Fruit fly (Drosophila melanogaster): ENCODE data around the gene Pka-R1.

Pka-R1 gene

DNA sequence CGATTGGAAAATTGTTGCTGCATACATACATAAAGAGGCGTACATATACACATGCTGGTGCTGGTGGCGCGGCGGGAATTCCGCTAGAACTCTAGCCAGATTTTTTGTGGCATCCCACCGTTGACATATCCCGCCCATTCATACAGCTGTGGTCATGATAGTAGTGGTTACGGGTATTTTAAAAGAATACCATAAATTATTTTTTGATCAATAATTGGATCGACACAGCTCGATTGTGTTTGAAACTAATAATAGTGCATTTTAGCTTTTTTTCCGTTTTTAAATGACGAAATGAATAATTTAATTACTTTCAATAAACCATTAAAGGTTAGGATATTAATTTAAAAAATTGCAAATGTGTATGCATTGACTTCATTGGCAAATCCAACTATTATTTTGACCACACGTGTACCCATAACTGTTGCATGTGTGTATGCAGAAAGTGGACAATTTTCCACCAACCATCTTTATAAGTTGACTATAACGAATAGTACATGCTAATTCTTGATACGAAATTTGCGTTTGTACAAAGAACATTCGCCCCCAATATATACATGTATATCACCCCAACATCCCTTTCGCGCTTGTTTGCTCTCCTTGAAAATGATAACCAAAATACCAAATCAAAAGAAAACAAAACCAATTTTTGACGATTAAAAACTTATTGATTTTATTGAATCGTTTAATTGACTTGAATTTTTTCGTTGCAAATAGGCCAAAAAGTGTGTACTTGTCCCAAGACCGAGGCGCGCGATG is 43.8 kb upstream of the Pka-R1 start (continued):
- no peak for TF ChIP-seq ato (GFP tag; IDR thresholded peaks at IDR 0.05; ENCODE audit: partially characterized antibody)
- TF ChIP-seq gsb (GFP tag; IDR thresholded peaks at IDR 0.05), result peak; percentile 57
- peak; percentile 87 for TF ChIP-seq Drgx (GFP tag; IDR thresholded peaks at IDR 0.05)
- peak; percentile 46 for TF ChIP-seq CG17802 (tag; optimal IDR thresholded peaks at IDR 0.05)
- TF ChIP-seq CG8765 (GFP tag; IDR thresholded peaks at IDR 0.05), result no peak
- TF ChIP-seq pros (GFP tag; optimal IDR thresholded peaks at IDR 0.05), result no peak
- TF ChIP-seq CG10462 (GFP tag; optimal IDR thresholded peaks at IDR 0.05), result peak; percentile 65
- peak; percentile 44 for TF ChIP-seq ERR (GFP tag; optimal IDR thresholded peaks at IDR 0.05)
- peak; percentile 69 for TF ChIP-seq CG18764 (GFP tag; optimal IDR thresholded peaks at IDR 0.05)
- TF ChIP-seq CG15479 (GFP tag; optimal IDR thresholded peaks at IDR 0.05), result no peak
- no peak for TF ChIP-seq ac (GFP tag; optimal IDR thresholded peaks at IDR 0.05)
- TF ChIP-seq Usf (GFP tag; optimal IDR thresholded peaks at IDR 0.05), result peak; percentile 40
- peak; percentile 12 for TF ChIP-seq pzg (GFP tag; optimal IDR thresholded peaks at IDR 0.05)
- peak; percentile 14 for TF ChIP-seq CTCF (GFP tag; optimal IDR thresholded peaks at IDR 0.05)
- peak; percentile 64 for TF ChIP-seq zfh2 (GFP tag; optimal IDR thresholded peaks at IDR 0.05)
- TF ChIP-seq CG9876 (GFP tag; optimal IDR thresholded peaks at IDR 0.05), result peak; percentile 8
- peak; percentile 82; the same call in 2 of the 3 replicates for TF ChIP-seq so (GFP tag; IDR thresholded peaks at IDR 0.05)
- peak; percentile 81 for TF ChIP-seq ranshi (GFP tag; IDR thresholded peaks at IDR 0.05)
- TF ChIP-seq sens-2 (GFP tag; IDR thresholded peaks at IDR 0.05), result peak; percentile 58
- no peak for TF ChIP-seq CkIIα-i1 (GFP tag; IDR thresholded peaks at IDR 0.05)
- TF ChIP-seq CG9437 (GFP tag; optimal IDR thresholded peaks at IDR 0.05), result peak; percentile 39
- peak; percentile 40 for TF ChIP-seq Atf-2 (GFP tag; optimal IDR thresholded peaks at IDR 0.05)
- peak; percentile 73 for TF ChIP-seq CG1602 (GFP tag; optimal IDR thresholded peaks at IDR 0.05)
- peak; percentile 23 for TF ChIP-seq stwl (tag; optimal IDR thresholded peaks at IDR 0.05)
- TF ChIP-seq CG31365 (tag; optimal IDR thresholded peaks at IDR 0.05), result peak; percentile 39
- peak; percentile 61 for TF ChIP-seq CG10654 (GFP tag; optimal IDR thresholded peaks at IDR 0.05)
- no peak for TF ChIP-seq knrl (GFP tag; IDR thresholded peaks at IDR 0.05; ENCODE audit: partially characterized antibody)
- peak; percentile 38; the same call in 1 of the 3 replicates for TF ChIP-seq CG11560 (tag; IDR thresholded peaks at IDR 0.05)
- no peak for TF ChIP-seq Hey (tag; optimal IDR thresholded peaks at IDR 0.05)
- TF ChIP-seq H15 (GFP tag; IDR thresholded peaks at IDR 0.05), result peak; percentile 69
- TF ChIP-seq ham (GFP tag; IDR thresholded peaks at IDR 0.05), result no peak
- TF ChIP-seq Six4 (GFP tag; optimal IDR thresholded peaks at IDR 0.05), result peak; percentile 58
- no peak for TF ChIP-seq pfk (GFP tag; optimal IDR thresholded peaks at IDR 0.05)
- peak; percentile 81 for TF ChIP-seq ATbp (GFP tag; optimal IDR thresholded peaks at IDR 0.05)
- peak; percentile 81; the same call in 1 of the 2 replicates for TF ChIP-seq CG14014 (GFP tag; IDR thresholded peaks at IDR 0.05)
- peak; percentile 95 for TF ChIP-seq sens (GFP tag)
- TF ChIP-seq Lpt (GFP tag; optimal IDR thresholded peaks at IDR 0.05), result no peak
- peak; percentile 57 for TF ChIP-seq CG13624 (GFP tag; optimal IDR thresholded peaks at IDR 0.05)
- peak; percentile 66 for TF ChIP-seq scrt (GFP tag; optimal IDR thresholded peaks at IDR 0.05)
- TF ChIP-seq CG9817 (tag; optimal IDR thresholded peaks at IDR 0.05), result peak; percentile 30
- TF ChIP-seq da (GFP tag; optimal IDR thresholded peaks at IDR 0.05), result no peak
- peak; percentile 84 for TF ChIP-seq CG9727 (GFP tag; optimal IDR thresholded peaks at IDR 0.05)
- no peak for TF ChIP-seq CG14860 (GFP tag; IDR thresholded peaks at IDR 0.05; ENCODE audit: partially characterized antibody)
- peak; percentile 87 for TF ChIP-seq CG34422 (GFP tag; IDR thresholded peaks at IDR 0.05)
- TF ChIP-seq gt (GFP tag; IDR thresholded peaks at IDR 0.05), result no peak
- TF ChIP-seq CG12769 (tag; optimal IDR thresholded peaks at IDR 0.05), result peak; percentile 88
- peak; percentile 65 for TF ChIP-seq btn (GFP tag; optimal IDR thresholded peaks at IDR 0.05)
- TF ChIP-seq Awh (GFP tag; IDR thresholded peaks at IDR 0.05), result peak; percentile 90
- no peak for TF ChIP-seq CG13287 (GFP tag; IDR thresholded peaks at IDR 0.05; ENCODE audit: partially characterized antibody)
- peak; percentile 5 for TF ChIP-seq nom (GFP tag; optimal IDR thresholded peaks at IDR 0.05)
